Worm (Caenorhabditis elegans): ENCODE data around the gene K07E3.1.
A peak's percentile ranks its signal among the peaks of the same experiment; 100 is the strongest.

Gene K07E3.1

DNA sequence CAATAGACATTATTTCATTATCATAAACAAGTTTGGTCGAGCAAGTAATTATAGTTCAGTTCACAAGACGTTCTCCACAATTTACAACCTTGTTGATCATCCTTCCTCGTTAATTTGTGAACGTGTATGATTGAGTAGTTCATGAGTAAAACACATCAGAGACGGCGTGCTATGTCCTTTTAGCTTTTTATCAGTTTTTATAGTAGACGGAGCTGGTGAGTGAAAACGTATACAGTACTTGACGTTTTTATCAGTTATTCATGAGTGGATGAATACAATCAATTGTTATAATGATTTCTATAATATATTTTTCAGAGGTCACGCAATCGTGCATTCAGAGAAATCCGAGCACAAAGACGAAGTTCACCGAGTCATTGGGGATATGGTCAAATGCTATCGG is 31.3 kb upstream of the K07E3.1 start:
- no peak for TF ChIP-seq lin-39 (tag; optimal IDR thresholded peaks at IDR 0.05)
- no peak for TF ChIP-seq ztf-7 (tag; optimal IDR thresholded peaks at IDR 0.05)
- TF ChIP-seq ZK337.2 (GFP tag; IDR thresholded peaks at IDR 0.05): no peak
- TF ChIP-seq daf-16 (GFP tag; optimal IDR thresholded peaks at IDR 0.05): no peak
- TF ChIP-seq daf-16 (tag; optimal IDR thresholded peaks at IDR 0.05): peak; percentile 81
- peak in 1 of 2 experiments; percentile 37 for TF ChIP-seq hif-1 (tag; optimal IDR thresholded peaks at IDR 0.05)
- no peak for TF ChIP-seq nhr-237 (tag; optimal IDR thresholded peaks at IDR 0.05)
- TF ChIP-seq unc-62 (GFP tag; optimal IDR thresholded peaks at IDR 0.05 in 1 of 2): peak in 1 of 2 experiments; percentile 7
- no peak for TF ChIP-seq unc-62 (tag; optimal IDR thresholded peaks at IDR 0.05)
- no peak for TF ChIP-seq lir-3 (tag; optimal IDR thresholded peaks at IDR 0.05)
- no peak for TF ChIP-seq F44E2.7 (GFP tag; IDR thresholded peaks at IDR 0.05)
- no peak for TF ChIP-seq hlh-30 (tag; optimal IDR thresholded peaks at IDR 0.05; ENCODE audit: insufficient read depth)
- peak; percentile 71 for TF ChIP-seq aha-1 (tag)
- no peak for TF ChIP-seq nhr-10 (tag; optimal IDR thresholded peaks at IDR 0.05)
- TF ChIP-seq egl-43 (GFP tag; IDR thresholded peaks at IDR 0.05): no peak
- TF ChIP-seq aly-2 (tag; optimal IDR thresholded peaks at IDR 0.05): no peak
- no peak for TF ChIP-seq lin-38 (GFP tag; IDR thresholded peaks at IDR 0.05)
- no peak for TF ChIP-seq pha-4 (GFP tag; IDR thresholded peaks at IDR 0.05)
- no peak for TF ChIP-seq pha-4 (tag; optimal IDR thresholded peaks at IDR 0.05)
- 0 out of 2 replicates have a peak, but pooled peaks have one; percentile 17 for TF ChIP-seq php-3 (GFP tag; IDR thresholded peaks at IDR 0.05)
- no peak for TF ChIP-seq madf-5 (GFP tag; IDR thresholded peaks at IDR 0.05)
- TF ChIP-seq daf-19 (GFP tag; conservative IDR thresholded peaks at IDR 0.05): no peak
- no peak for TF ChIP-seq mdt-29 (GFP tag; IDR thresholded peaks at IDR 0.05)
- TF ChIP-seq Y75B8A.6 (GFP tag; IDR thresholded peaks at IDR 0.05): 0 out of 2 replicates have a peak, but pooled peaks have one; percentile 48
- TF ChIP-seq nhr-77 (tag; optimal IDR thresholded peaks at IDR 0.05): no peak
- no peak for TF ChIP-seq nhr-11 (tag; optimal IDR thresholded peaks at IDR 0.05)
- no peak for TF ChIP-seq snpc-1.2 (GFP tag; IDR thresholded peaks at IDR 0.05)
- TF ChIP-seq dve-1 (tag; optimal IDR thresholded peaks at IDR 0.05; ENCODE audit: insufficient read depth): peak; percentile 55
- TF ChIP-seq daf-8 (GFP tag; IDR thresholded peaks at IDR 0.05): no peak
- no peak for TF ChIP-seq nhr-25 (tag; optimal IDR thresholded peaks at IDR 0.05; ENCODE audit: borderline replicate concordance, insufficient read depth)
- no peak for TF ChIP-seq nhr-41 (GFP tag; IDR thresholded peaks at IDR 0.05)
- TF ChIP-seq jun-1 (tag; optimal IDR thresholded peaks at IDR 0.05): no peak
- TF ChIP-seq spr-3 (GFP tag; optimal IDR thresholded peaks at IDR 0.05): no peak
- TF ChIP-seq madf-9 (GFP tag; conservative IDR thresholded peaks at IDR 0.05): no peak
- no peak for TF ChIP-seq zip-11 (GFP tag; IDR thresholded peaks at IDR 0.05)
- TF ChIP-seq T20F7.1 (GFP tag; optimal IDR thresholded peaks at IDR 0.05): no peak
- TF ChIP-seq arid-1 (GFP tag; conservative IDR thresholded peaks at IDR 0.05): no peak
- no peak for TF ChIP-seq lim-7 (GFP tag; IDR thresholded peaks at IDR 0.05)
- no peak for TF ChIP-seq Y105C5A.15 (GFP tag; IDR thresholded peaks at IDR 0.05)
- TF ChIP-seq nhr-102 (tag; optimal IDR thresholded peaks at IDR 0.05): no peak
- no peak for TF ChIP-seq saeg-2 (GFP tag; IDR thresholded peaks at IDR 0.05)
- peak; percentile 52 for TF ChIP-seq pqm-1 (tag; optimal IDR thresholded peaks at IDR 0.05)
- TF ChIP-seq hlh-11 (tag; optimal IDR thresholded peaks at IDR 0.05): peak; percentile 23
- TF ChIP-seq skn-1 (tag; optimal IDR thresholded peaks at IDR 0.05): no peak
- no peak for TF ChIP-seq zag-1 (tag; optimal IDR thresholded peaks at IDR 0.05)
- no peak for TF ChIP-seq ceh-44 (GFP tag; IDR thresholded peaks at IDR 0.05)
- TF ChIP-seq zfp-3 (GFP tag; conservative IDR thresholded peaks at IDR 0.05): no peak
- no peak for TF ChIP-seq rbr-2 (tag; optimal IDR thresholded peaks at IDR 0.05)
- no peak for TF ChIP-seq spr-1 (tag; optimal IDR thresholded peaks at IDR 0.05)
- no peak for TF ChIP-seq ama-1 (optimal IDR thresholded peaks at IDR 0.05)
- TF ChIP-seq duxl-1 (tag; optimal IDR thresholded peaks at IDR 0.05; ENCODE audit: poor library complexity): no peak
- TF ChIP-seq Y48G9A.11 (GFP tag; IDR thresholded peaks at IDR 0.05): no peak
- TF ChIP-seq ctbp-1 (GFP tag; IDR thresholded peaks at IDR 0.05): no peak
